Fruit fly (Drosophila melanogaster): ENCODE data around the gene CG13738.

CG13738 gene

DNA sequence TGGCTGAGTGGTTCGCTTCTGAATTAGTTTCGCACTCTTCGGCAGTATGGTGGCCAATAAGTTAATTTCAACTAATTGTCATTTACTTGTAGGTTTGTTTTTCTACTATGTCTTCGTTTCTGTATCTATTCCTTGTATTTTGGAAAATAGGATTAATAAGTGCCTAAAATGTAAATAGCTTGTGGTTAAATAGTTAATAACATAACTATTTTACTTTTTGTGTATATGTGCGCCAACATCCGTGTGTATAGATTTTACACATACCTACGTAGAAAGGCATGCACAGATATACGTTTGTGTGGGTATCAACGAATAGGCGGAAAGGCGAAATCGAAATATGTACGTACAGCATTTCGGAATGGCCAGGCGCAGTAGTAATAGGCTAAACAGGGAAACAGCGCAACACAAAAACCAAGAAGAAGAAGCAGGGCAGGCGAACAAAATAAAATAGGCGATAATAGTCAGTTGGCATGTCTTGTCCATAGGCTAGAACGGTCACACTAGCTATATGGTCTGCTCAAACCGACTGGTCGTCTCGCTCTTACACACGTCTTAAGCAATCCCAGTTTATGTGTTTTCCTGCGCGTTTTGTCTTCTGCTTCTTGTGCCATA, 29.4 kb upstream of the CG13738 start (continued):
- TF ChIP-seq zen2 (GFP tag; IDR thresholded peaks at IDR 0.05; ENCODE audit: partially characterized antibody) (0 out of 3 replicates have a peak, but pooled peaks have one; percentile 12), CG11723 (GFP tag; optimal IDR thresholded peaks at IDR 0.05) (no peak), CG34422 (GFP tag; IDR thresholded peaks at IDR 0.05) (peak; percentile 44; the same call in 1 of the 3 replicates), Sox100B (GFP tag; optimal IDR thresholded peaks at IDR 0.05) (no peak), Dref (GFP tag; IDR thresholded peaks at IDR 0.05) (0 out of 2 replicates have a peak, but pooled peaks have one; percentile 1), CG18262 (tag; optimal IDR thresholded peaks at IDR 0.05) (no peak), CG43689 (GFP tag; IDR thresholded peaks at IDR 0.05) (no peak), CG17361 (GFP tag; IDR thresholded peaks at IDR 0.05) (peak; percentile 8; the same call in 1 of the 3 replicates), CG1832 (GFP tag; optimal IDR thresholded peaks at IDR 0.05) (peak; percentile 62)

DNA sequence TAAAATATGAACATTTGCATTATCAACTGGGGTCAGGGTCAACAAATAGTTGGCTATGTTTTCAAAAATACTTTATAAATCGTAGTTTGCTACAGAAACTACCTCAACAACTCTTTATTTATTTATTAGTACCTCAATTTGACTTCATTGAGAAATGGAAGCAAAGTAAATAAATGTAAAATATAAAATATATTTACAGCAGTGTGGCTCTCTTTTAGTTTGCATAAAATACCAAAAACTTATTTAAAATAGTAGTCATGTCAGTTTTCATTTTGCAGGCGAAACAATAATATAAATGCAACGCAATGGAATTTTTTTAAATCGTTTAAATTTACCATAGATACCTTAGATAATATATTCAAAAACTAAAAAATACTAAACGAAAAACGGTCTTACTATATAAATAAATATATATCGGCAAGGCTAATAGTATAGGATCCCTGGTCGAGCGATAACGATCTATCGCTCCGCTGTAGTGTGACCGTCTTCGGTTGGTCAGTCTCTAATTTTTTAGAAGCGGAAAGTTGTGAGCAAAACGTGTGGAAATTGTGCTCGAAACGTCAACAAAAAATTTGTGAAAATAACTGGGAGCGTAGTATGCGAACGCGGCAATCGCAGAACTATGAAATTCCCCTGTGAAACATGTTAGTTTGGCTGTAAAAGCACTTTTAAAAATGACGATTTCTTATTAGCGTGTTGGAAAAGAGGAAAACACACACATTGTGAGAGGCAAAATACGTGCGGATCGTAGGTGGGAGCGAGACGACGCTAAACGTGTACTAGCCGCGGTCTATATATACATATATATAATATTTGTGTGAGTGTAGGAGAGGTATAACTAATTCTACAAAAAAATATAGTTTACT, 28.6 kb upstream of the CG13738 start, which contains the start of the genes Nprl3 and upSET:
Gene Nprl3, minus strand, starts transcription at position 223 of the 866 bp plus-strand sequence.
Gene upSET, plus strand, starts transcription at position 470 of the 866 bp plus-strand sequence.
- TF ChIP-seq CG8478 (optimal IDR thresholded peaks at IDR 0.05) (peak; percentile 70), sim (GFP tag; IDR thresholded peaks at IDR 0.05) (no peak), CG4282 (GFP tag; optimal IDR thresholded peaks at IDR 0.05) (no peak), CG15514 (GFP tag; optimal IDR thresholded peaks at IDR 0.05) (peak; percentile 70), CG34422 (GFP tag; IDR thresholded peaks at IDR 0.05) (peak; percentile 34; the same call in 1 of the 3 replicates), Dfd (GFP tag; optimal IDR thresholded peaks at IDR 0.05) (no peak), p53 (GFP tag; optimal IDR thresholded peaks at IDR 0.05) (no peak), Sry-δ (GFP tag; optimal IDR thresholded peaks at IDR 0.05) (peak; percentile 80), Dbx (GFP tag; IDR thresholded peaks at IDR 0.05) (0 out of 3 replicates have a peak, but pooled peaks have one; percentile 37), insv (GFP tag; optimal IDR thresholded peaks at IDR 0.05) (peak in 1 of 2 experiments; percentile 27), NfI (GFP tag; optimal IDR thresholded peaks at IDR 0.05) (peak; percentile 8), CG3726 (GFP tag; IDR thresholded peaks at IDR 0.05) (no peak), Gug (GFP tag; IDR thresholded peaks at IDR 0.05) (no peak), Hr78 (GFP tag; optimal IDR thresholded peaks at IDR 0.05) (peak in 1 of 2 experiments; percentile 2), CG10267 (tag; optimal IDR thresholded peaks at IDR 0.05) (peak; percentile 63), CG17186 (GFP tag; optimal IDR thresholded peaks at IDR 0.05) (no peak), nau (GFP tag; optimal IDR thresholded peaks at IDR 0.05) (no peak), CG11504 (tag; optimal IDR thresholded peaks at IDR 0.05) (peak; percentile 44), en (GFP tag; optimal IDR thresholded peaks at IDR 0.05) (no peak), Dp (GFP tag; optimal IDR thresholded peaks at IDR 0.05) (peak; percentile 35), unc-4 (GFP tag; IDR thresholded peaks at IDR 0.05; ENCODE audit: partially characterized antibody) (peak; percentile 85), CG6791 (GFP tag; IDR thresholded peaks at IDR 0.05; ENCODE audit: partially characterized antibody) (peak; percentile 83), CG2129 (GFP tag; IDR thresholded peaks at IDR 0.05; ENCODE audit: partially characterized antibody) (peak; percentile 73), CG10431 (GFP tag; optimal IDR thresholded peaks at IDR 0.05) (no peak), CG10321 (GFP tag; IDR thresholded peaks at IDR 0.05) (peak; percentile 90), CG14710 (tag; optimal IDR thresholded peaks at IDR 0.05) (peak; percentile 73), CG7963 (GFP tag; IDR thresholded peaks at IDR 0.05; ENCODE audit: partially characterized antibody) (peak; percentile 77), Doc2 (GFP tag; IDR thresholded peaks at IDR 0.05) (no peak), wek (GFP tag; optimal IDR thresholded peaks at IDR 0.05) (no peak), seq (GFP tag; IDR thresholded peaks at IDR 0.05) (no peak), C15 (GFP tag; IDR thresholded peaks at IDR 0.05) (no peak), nmo (GFP tag; optimal IDR thresholded peaks at IDR 0.05) (peak; percentile 51), slp2 (GFP tag; optimal IDR thresholded peaks at IDR 0.05) (no peak), CG13424 (tag; optimal IDR thresholded peaks at IDR 0.05) (no peak), CG33213 (GFP tag; optimal IDR thresholded peaks at IDR 0.05) (peak; percentile 3), BEAF-32 (GFP tag; optimal IDR thresholded peaks at IDR 0.05) (peak; percentile 94), CG15601 (tag; optimal IDR thresholded peaks at IDR 0.05) (peak; percentile 24)

Measured in whole organism, embryonic.